Worm (Caenorhabditis elegans) whole organism, young adult: ENCODE measurements around the gene gpla-1.
A peak's percentile ranks its signal among the peaks of the same experiment; 100 is the strongest.

ENCODE experiments used
- B0261.1 ChIP-seq: sonication (generic microtip); optimal IDR thresholded peaks from 2 replicates; lab custom pipeline; 2016; ENCODE audit warnings: mild to moderate bottlenecking, missing genetic modification characterization, moderate library complexity, missing compliant biosample characterization
- F33H1.4 ChIP-seq: fragments of 200-800 bp; sonication (Bioruptor generic); IDR thresholded peaks from 2 replicates; pipeline ENCODE4 v1.3.6; 2022; ENCODE audit warnings: missing genetic modification reagents, missing genetic modification characterization, missing compliant biosample characterization
- F39B2.1 ChIP-seq: fragments of 200-800 bp; sonication (Bioruptor generic); IDR thresholded peaks from 2 replicates; pipeline ENCODE4 v1.3.6; 2022; ENCODE audit warnings: missing genetic modification reagents, missing genetic modification characterization, missing compliant biosample characterization
- Y53G8AR.9 ChIP-seq: fragments of 200-800 bp; sonication (Bioruptor generic); conservative IDR thresholded peaks from 2 replicates; pipeline ENCODE4 v1.3.6; 2022; ENCODE audit warnings: missing genetic modification reagents, missing genetic modification characterization, missing compliant biosample characterization
- Y79H2A.3 ChIP-seq: fragments of 200-800 bp; sonication (Bioruptor generic); conservative IDR thresholded peaks from 2 replicates; pipeline ENCODE4 v1.3.6; 2022; ENCODE audit warnings: missing genetic modification reagents, missing genetic modification characterization, missing compliant biosample characterization
- Y95B8A.8 ChIP-seq: fragments of 200-800 bp; sonication (Bioruptor generic); IDR thresholded peaks from 2 replicates; pipeline ENCODE4 v1.3.6; 2022; ENCODE audit warnings: missing genetic modification reagents, missing genetic modification characterization, missing compliant biosample characterization
- ZK185.1 ChIP-seq: sonication (generic microtip); optimal IDR thresholded peaks from 2 replicates; lab custom pipeline; 2016; ENCODE audit warnings: mild to moderate bottlenecking, missing genetic modification characterization, missing compliant biosample characterization; ENCODE audit not compliant: poor library complexity, severe bottlenecking
- attf-3 ChIP-seq: fragments of 200-800 bp; sonication (Bioruptor generic); conservative IDR thresholded peaks from 2 replicates; pipeline ENCODE4 v1.3.6; 2022; ENCODE audit warnings: missing genetic modification reagents, missing genetic modification characterization, missing compliant biosample characterization
- attf-5 ChIP-seq: fragments of 200-800 bp; sonication (Bioruptor generic); optimal IDR thresholded peaks from 2 replicates; lab custom pipeline; 2018; ENCODE audit warnings: mild to moderate bottlenecking, missing genetic modification characterization, missing compliant biosample characterization
- bed-1 ChIP-seq: fragments of 200-800 bp; sonication (Bioruptor generic); IDR thresholded peaks from 2 replicates; pipeline ENCODE4 v1.3.6; 2022; ENCODE audit warnings: missing genetic modification reagents, missing genetic modification characterization, missing compliant biosample characterization
- ccch-3 ChIP-seq: fragments of 200-800 bp; sonication (Bioruptor generic); optimal IDR thresholded peaks from 2 replicates; lab custom pipeline; 2018; ENCODE audit warnings: mild to moderate bottlenecking, missing genetic modification characterization, missing compliant biosample characterization
- cebp-2 ChIP-seq: fragments of 200-800 bp; sonication (Bioruptor generic); IDR thresholded peaks from 2 replicates; pipeline ENCODE4 v1.3.6; 2022; ENCODE audit warnings: missing genetic modification characterization, missing compliant biosample characterization
- ceh-40 ChIP-seq: fragments of 200-800 bp; sonication (Bioruptor generic); IDR thresholded peaks from 2 replicates; pipeline ENCODE4 v1.3.6; 2022; ENCODE audit warnings: missing genetic modification characterization, missing compliant biosample characterization
- die-1 ChIP-seq: sonication (generic microtip); optimal IDR thresholded peaks from 2 replicates; lab custom pipeline; 2016; ENCODE audit warnings: missing genotype, mild to moderate bottlenecking, missing genetic modification characterization, missing compliant biosample characterization
- egl-18 ChIP-seq: fragments of 200-800 bp; sonication (Bioruptor generic); IDR thresholded peaks from 2 replicates; pipeline ENCODE4 v1.3.6; 2022; ENCODE audit warnings: missing genetic modification reagents, missing genetic modification characterization, missing compliant biosample characterization
- egl-44 ChIP-seq: fragments of 200-800 bp; sonication (Bioruptor generic); IDR thresholded peaks from 2 replicates; pipeline ENCODE4 v1.3.6; 2022; ENCODE audit warnings: missing genetic modification reagents, missing genetic modification characterization, missing compliant biosample characterization
- egrh-3 ChIP-seq: fragments of 200-800 bp; sonication (Bioruptor generic); IDR thresholded peaks from 2 replicates; pipeline ENCODE4 v1.3.6; 2022; ENCODE audit warnings: missing genetic modification reagents, missing genetic modification characterization, missing compliant biosample characterization
- ekl-4 ChIP-seq: fragments of 200-800 bp; sonication (Bioruptor generic); IDR thresholded peaks from 2 replicates; pipeline ENCODE4 v1.3.6; 2022; ENCODE audit warnings: missing genetic modification reagents, missing genetic modification characterization, missing compliant biosample characterization
- gei-17 ChIP-seq: fragments of 200-800 bp; sonication (Bioruptor generic); optimal IDR thresholded peaks from 2 replicates; lab custom pipeline; 2018; ENCODE audit warnings: mild to moderate bottlenecking, missing genetic modification characterization, missing compliant biosample characterization
- him-1 ChIP-seq: sonication (generic microtip); optimal IDR thresholded peaks from 2 replicates; lab custom pipeline; 2016; ENCODE audit warnings: missing genotype, missing genetic modification reagents, missing genetic modification characterization, missing compliant biosample characterization
- lag-1 ChIP-seq: fragments of 200-800 bp; sonication (Bioruptor generic); IDR thresholded peaks from 2 replicates; pipeline ENCODE4 v1.3.6; 2022; ENCODE audit warnings: missing genetic modification reagents, missing genetic modification characterization, missing compliant biosample characterization
- let-526 ChIP-seq: fragments of 200-800 bp; sonication (Bioruptor generic); IDR thresholded peaks from 2 replicates; pipeline ENCODE4 v1.3.6; 2022; ENCODE audit warnings: missing genetic modification reagents, missing genetic modification characterization, missing compliant biosample characterization
- let-607 ChIP-seq, 2 experiments: fragments of 200-800 bp in 1 of 2; sonication (Bioruptor generic) in 1 of 2; sonication (generic microtip) in 1 of 2; optimal IDR thresholded peaks; 2 replicates each; lab custom pipeline; 2016 to 2018; ENCODE audit warnings: mild to moderate bottlenecking in 2 of 2, missing compliant biosample characterization in 2 of 2, missing genetic modification characterization in 2 of 2, moderate library complexity in 2 of 2, missing genotype in 1 of 2
- lin-54 ChIP-seq: fragments of 200-800 bp; sonication (Bioruptor generic); optimal IDR thresholded peaks from 2 replicates; lab custom pipeline; 2018; ENCODE audit warnings: mild to moderate bottlenecking, missing genetic modification characterization, missing compliant biosample characterization
- madf-6 ChIP-seq: fragments of 200-800 bp; sonication (Bioruptor generic); IDR thresholded peaks from 2 replicates; pipeline ENCODE4 v1.3.6; 2022; ENCODE audit warnings: missing genetic modification reagents, missing genetic modification characterization, missing compliant biosample characterization
- madf-8 ChIP-seq: fragments of 200-800 bp; sonication (Bioruptor generic); conservative IDR thresholded peaks from 2 replicates; pipeline ENCODE4 v1.3.6; 2022; ENCODE audit warnings: missing genetic modification reagents, missing genetic modification characterization, missing compliant biosample characterization
- mcd-1 ChIP-seq: fragments of 200-800 bp; sonication (Bioruptor generic); IDR thresholded peaks from 2 replicates; pipeline ENCODE4 v1.3.6; 2022; ENCODE audit warnings: missing genetic modification reagents, missing genetic modification characterization, missing compliant biosample characterization
- mel-28 ChIP-seq: sonication (generic microtip); optimal IDR thresholded peaks from 2 replicates; lab custom pipeline; 2016; ENCODE audit warnings: borderline replicate concordance, mild to moderate bottlenecking, missing genetic modification characterization, missing compliant biosample characterization
- nfya-1 ChIP-seq: sonication (generic microtip); optimal IDR thresholded peaks from 2 replicates; lab custom pipeline; 2017; ENCODE audit warnings: antibody characterized with exemption, missing compliant biosample characterization, missing genetic modification characterization, borderline replicate concordance; ENCODE audit not compliant: insufficient read depth
- nhr-179 ChIP-seq: sonication (generic microtip); optimal IDR thresholded peaks from 2 replicates; lab custom pipeline; 2016; ENCODE audit warnings: mild to moderate bottlenecking, missing genetic modification characterization, missing compliant biosample characterization
- nhr-80 ChIP-seq: sonication (generic microtip); optimal IDR thresholded peaks from 2 replicates; lab custom pipeline; 2016; ENCODE audit warnings: missing genetic modification characterization, missing compliant biosample characterization
- unc-62 ChIP-seq: fragments of 150-350 bp; optimal IDR thresholded peaks from 2 replicates; lab custom pipeline; 2014; ENCODE audit warnings: missing biosample characterization, missing genetic modification reagents, missing genetic modification characterization
- ztf-25 ChIP-seq: fragments of 200-800 bp; sonication (Bioruptor generic); IDR thresholded peaks from 2 replicates; pipeline ENCODE4 v1.3.6; 2022; ENCODE audit warnings: missing genetic modification reagents, missing genetic modification characterization, missing compliant biosample characterization
- ztf-6 ChIP-seq: fragments of 200-800 bp; sonication (Bioruptor generic); IDR thresholded peaks from 2 replicates; pipeline ENCODE4 v1.3.6; 2022; ENCODE audit warnings: missing genetic modification reagents, missing genetic modification characterization, missing compliant biosample characterization

Gene gpla-1

ce11 chrV:11937710-11938109 lies at the start of gene gpla-1:
Gene gpla-1 (minus strand): TSS chrV:11937810.
- TF ChIP-seq lag-1 (no peak), nhr-179 (no peak), lin-54 (no peak), let-526 (GFP tag; lab: Robert Waterston, UW) (no peak), ZK185.1 (tag; lab: Kevin White, UChicago) (no peak), mel-28 (tag; lab: Kevin White, UChicago) (no peak), Y79H2A.3 (GFP tag; lab: Robert Waterston, UW) (no peak), ztf-25 (GFP tag; lab: Robert Waterston, UW) (no peak), Y95B8A.8 (no peak), mcd-1 (GFP tag; lab: Robert Waterston, UW) (no peak), nhr-80 (no peak), F33H1.4 (no peak), Y53G8AR.9 (GFP tag; lab: Robert Waterston, UW) (no peak), ccch-3 (GFP tag; lab: Kevin White, UChicago) (no peak), B0261.1 (tag; lab: Kevin White, UChicago) (no peak), attf-5 (GFP tag; lab: Kevin White, UChicago) (no peak), nfya-1 (tag; lab: Kevin White, UChicago) (no peak)

DNA sequence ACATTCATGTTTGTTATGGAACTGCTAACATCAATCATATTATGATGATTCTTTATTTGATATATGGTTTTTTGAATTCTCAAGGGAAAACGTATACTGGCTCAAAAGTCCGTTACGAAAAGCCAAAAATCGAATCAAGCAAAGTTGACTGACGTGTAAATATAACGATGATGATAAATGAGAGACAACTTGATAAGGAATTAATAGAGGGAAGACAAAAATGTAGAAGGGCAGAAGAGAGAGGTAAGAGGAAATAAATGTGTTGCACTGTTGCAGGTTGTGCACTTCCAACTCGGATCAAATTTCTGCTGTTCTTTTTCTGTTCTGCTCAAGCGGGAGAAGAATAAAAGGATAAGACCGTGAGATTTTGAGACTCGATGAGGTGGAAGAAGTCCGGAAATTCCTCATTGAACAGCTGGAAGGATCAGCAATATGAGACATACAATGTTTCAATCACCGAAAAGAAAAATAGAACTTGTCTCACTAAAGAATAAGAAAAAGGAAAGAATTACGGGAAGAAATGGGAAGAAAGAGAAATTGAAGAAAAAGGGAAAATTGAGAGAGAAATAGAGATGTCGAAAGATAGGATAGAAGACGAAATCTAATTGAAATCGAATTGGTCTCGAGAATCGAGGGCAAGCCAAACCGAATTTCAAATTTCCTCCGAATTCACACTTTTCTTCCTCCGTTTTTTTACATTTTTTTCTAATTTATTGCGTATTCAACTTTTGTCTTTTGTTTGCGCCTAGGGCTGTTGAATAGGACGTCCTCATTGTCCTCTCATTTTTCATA lies 48.7 kb upstream of the gpla-1 start:
- TF ChIP-seq nhr-80 (peak; percentile 66), let-607 (tag; optimal IDR thresholded peaks at IDR 0.05; lab: Kevin White, UChicago) (peak in 1 of 2 experiments; percentile 56), cebp-2 (GFP tag; lab: Robert Waterston, UW) (no peak)

DNA sequence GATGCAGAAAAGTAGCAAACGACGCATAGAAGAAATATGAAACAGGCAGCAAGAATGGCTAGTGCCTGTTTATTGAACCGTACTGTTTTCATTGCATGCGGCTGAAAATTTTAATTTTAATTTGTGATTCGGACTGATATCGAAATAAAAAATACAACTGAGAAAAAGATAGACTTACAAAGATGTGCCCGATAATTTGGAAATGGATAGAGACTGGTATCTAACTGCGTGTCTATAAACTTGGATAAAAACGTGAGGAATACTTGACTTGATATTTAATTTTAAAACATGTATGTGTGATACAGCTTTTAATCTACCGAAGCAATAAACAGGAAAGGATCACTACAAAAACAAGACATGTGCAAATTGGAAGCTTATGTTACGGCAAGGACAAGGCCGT lies 47.8 kb upstream of the gpla-1 start, which contains the start of gene mans-2:
TSS of gene mans-2 (minus strand) at position 101 of the 400 bp plus-strand sequence.
- TF ChIP-seq ceh-40 (GFP tag; lab: Robert Waterston, UW) (no peak), egl-18 (no peak), gei-17 (GFP tag; lab: Kevin White, UChicago) (no peak), die-1 (tag; lab: Kevin White, UChicago) (no peak), F39B2.1 (no peak), nfya-1 (tag; lab: Kevin White, UChicago) (no peak), egrh-3 (GFP tag; lab: Robert Waterston, UW) (no peak), madf-6 (GFP tag; lab: Robert Waterston, UW) (no peak), attf-3 (GFP tag; lab: Robert Waterston, UW) (no peak), him-1 (no peak), ekl-4 (GFP tag; lab: Robert Waterston, UW) (no peak), unc-62 (GFP tag; lab: Kevin White, UChicago) (no peak), bed-1 (GFP tag; lab: Robert Waterston, UW) (no peak), madf-8 (no peak), Y79H2A.3 (GFP tag; lab: Robert Waterston, UW) (no peak), egl-44 (no peak), ztf-6 (GFP tag; lab: Robert Waterston, UW) (no peak)
